Worm (Caenorhabditis elegans): Measurements from ENCODE around the gene tbc-7.

DNA sequence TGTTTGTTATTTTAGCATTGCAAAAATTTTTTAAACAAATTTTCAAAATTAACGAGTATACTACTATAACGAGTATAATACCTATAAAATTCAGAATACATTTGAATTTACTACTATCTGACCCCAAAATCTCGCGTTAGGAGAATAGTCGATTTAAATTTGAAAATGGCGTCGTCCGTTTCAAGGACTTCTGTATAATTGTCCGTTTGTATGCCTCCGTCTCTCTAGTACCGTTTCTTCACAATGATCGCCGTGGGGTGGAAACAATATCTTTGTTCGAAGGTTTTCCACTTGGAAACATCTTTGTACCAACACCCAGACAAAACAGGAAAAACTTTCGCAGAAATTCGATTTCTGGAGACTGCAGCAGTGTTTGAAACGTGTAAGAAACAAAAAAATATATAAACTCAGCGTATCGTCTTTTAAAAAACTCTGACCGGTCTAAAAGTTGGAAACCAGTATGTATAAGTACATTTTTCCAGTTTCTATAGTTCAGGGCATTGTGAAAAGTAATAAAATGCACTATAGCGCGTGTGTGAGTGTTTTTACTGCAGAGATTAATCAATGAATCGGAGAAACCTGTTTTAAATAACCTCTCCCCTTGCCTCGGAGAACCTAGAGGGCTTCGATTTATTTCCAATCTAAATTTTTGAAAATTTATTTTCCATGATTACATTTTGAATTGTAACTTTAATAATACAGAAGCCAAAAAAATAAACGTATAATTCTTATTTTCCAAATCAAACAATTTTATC lies 3.8 kb downstream of the tbc-7 start:
- TF ChIP-seq elt-3 (tag; optimal IDR thresholded peaks at IDR 0.05) (no peak), nhr-76 (tag; optimal IDR thresholded peaks at IDR 0.05) (no peak), ztf-11 (tag; optimal IDR thresholded peaks at IDR 0.05) (no peak), nhr-12 (tag; optimal IDR thresholded peaks at IDR 0.05) (no peak)

Data from whole organism, L3 larva.